Fruit fly (Drosophila melanogaster) whole organism, embryonic: Measurements from ENCODE around the gene CG10996.

Source experiments
- Asciz ChIP-seq: fragments of 200-800 bp; sonication (Bioruptor generic); optimal IDR thresholded peaks from 2 replicates; lab custom pipeline; 2017; ENCODE audit warnings: missing biosample characterization, mild to moderate bottlenecking, missing genetic modification characterization, missing genetic modification reagents
- CG10431 ChIP-seq: fragments of 200-800 bp; sonication (Bioruptor generic); optimal IDR thresholded peaks from 3 replicates; lab custom pipeline; 2018; ENCODE audit warnings: missing biosample characterization, mild to moderate bottlenecking, missing genetic modification characterization
- CG10462 ChIP-seq: fragments of 200-800 bp; sonication (Bioruptor generic); optimal IDR thresholded peaks from 2 replicates; lab custom pipeline; 2016; ENCODE audit warnings: missing biosample characterization, missing genetic modification characterization
- CG13894 ChIP-seq: fragments of 200-800 bp; sonication (Bioruptor generic); optimal IDR thresholded peaks from 3 replicates; lab custom pipeline; 2018; ENCODE audit warnings: missing biosample characterization, mild to moderate bottlenecking, missing genetic modification characterization, moderate library complexity
- CG14014 ChIP-seq: fragments of 200-800 bp; sonication (Bioruptor generic); IDR thresholded peaks from 2 replicates; pipeline ENCODE4 v1.3.6; 2022; ENCODE audit warnings: missing biosample characterization, missing genetic modification characterization
- CG14710 ChIP-seq: fragments of 200-800 bp; sonication (Bioruptor generic); optimal IDR thresholded peaks from 3 replicates; lab custom pipeline; 2019; ENCODE audit warnings: missing biosample characterization, mild to moderate bottlenecking, missing genetic modification characterization, moderate library complexity
- CG15269 ChIP-seq: fragments of 200-800 bp; sonication (Bioruptor generic); optimal IDR thresholded peaks from 2 replicates; lab custom pipeline; 2018; ENCODE audit warnings: missing biosample characterization, mild to moderate bottlenecking, missing genetic modification characterization, moderate library complexity
- CG17568 ChIP-seq: fragments of 200-800 bp; sonication (Bioruptor generic); optimal IDR thresholded peaks from 2 replicates; lab custom pipeline; 2018; ENCODE audit warnings: missing biosample characterization, mild to moderate bottlenecking, missing genetic modification characterization, moderate library complexity
- CG18764 ChIP-seq: fragments of 200-800 bp; sonication (Bioruptor generic); optimal IDR thresholded peaks from 3 replicates; lab custom pipeline; 2016; ENCODE audit warnings: missing biosample characterization, missing genetic modification characterization
- CG2202 ChIP-seq: fragments of 200-800 bp; sonication (Bioruptor generic); optimal IDR thresholded peaks from 2 replicates; lab custom pipeline; 2018; ENCODE audit warnings: missing biosample characterization, mild to moderate bottlenecking, missing genetic modification characterization
- CG32767 ChIP-seq: fragments of 200-800 bp; sonication (Bioruptor generic); IDR thresholded peaks from 2 replicates; pipeline ENCODE4 v1.3.6; 2022; ENCODE audit warnings: missing biosample characterization, missing genetic modification characterization
- CG4404 ChIP-seq: fragments of 200-800 bp; sonication (Bioruptor generic); IDR thresholded peaks from 2 replicates; pipeline ENCODE4 v1.3.6; 2022; ENCODE audit warnings: missing biosample characterization, missing genetic modification characterization
- CG4424 ChIP-seq: fragments of 200-800 bp; sonication (Bioruptor generic); optimal IDR thresholded peaks from 3 replicates; lab custom pipeline; 2016; ENCODE audit warnings: missing biosample characterization, missing genetic modification characterization
- CG6791 ChIP-seq: fragments of 200-800 bp; sonication (Bioruptor generic); IDR thresholded peaks from 3 replicates; pipeline ENCODE4 v1.3.6; 2022; ENCODE audit warnings: missing biosample characterization, missing genetic modification characterization; ENCODE audit not compliant: partially characterized antibody
- CG8478 ChIP-seq: fragments of >200 bp; optimal IDR thresholded peaks from 2 replicates; lab custom pipeline; 2018
- CG9876 ChIP-seq: fragments of 200-800 bp; sonication (Bioruptor generic); optimal IDR thresholded peaks from 2 replicates; lab custom pipeline; 2016; ENCODE audit warnings: missing biosample characterization, missing genetic modification characterization
- Chrac-16 ChIP-seq: fragments of 200-800 bp; sonication (Bioruptor generic); optimal IDR thresholded peaks from 3 replicates; lab custom pipeline; 2016; ENCODE audit warnings: missing biosample characterization, missing genetic modification characterization
- Dip3 ChIP-seq: fragments of 200-800 bp; sonication (Bioruptor generic); optimal IDR thresholded peaks from 3 replicates; lab custom pipeline; 2016; ENCODE audit warnings: missing biosample characterization, missing genetic modification characterization
- Ets97D ChIP-seq: fragments of 200-800 bp; sonication (Bioruptor generic); optimal IDR thresholded peaks from 3 replicates; lab custom pipeline; 2016; ENCODE audit warnings: missing biosample characterization, missing genetic modification characterization
- Gsc ChIP-seq: fragments of 200-800 bp; sonication (Bioruptor generic); IDR thresholded peaks from 2 replicates; pipeline ENCODE4 v1.3.6; 2022; ENCODE audit warnings: missing biosample characterization, missing genetic modification characterization
- HmgD ChIP-seq: fragments of 200-800 bp; sonication (Bioruptor generic); optimal IDR thresholded peaks from 3 replicates; lab custom pipeline; 2016; ENCODE audit warnings: missing biosample characterization, missing genetic modification characterization
- Hsf ChIP-seq: fragments of 200-800 bp; sonication (Bioruptor generic); optimal IDR thresholded peaks from 3 replicates; lab custom pipeline; 2016; ENCODE audit warnings: missing biosample characterization, missing genetic modification characterization
- Lhr ChIP-seq: fragments of 200-800 bp; sonication (Bioruptor generic); optimal IDR thresholded peaks from 3 replicates; lab custom pipeline; 2017; ENCODE audit warnings: mild to moderate bottlenecking, missing biosample characterization, missing genetic modification reagents, missing genetic modification characterization
- Med ChIP-seq: fragments of 200-800 bp; sonication (Bioruptor generic); peaks from one replicate; lab custom pipeline; 2016; ENCODE audit warnings: missing biosample characterization, missing genetic modification characterization, mild to moderate bottlenecking, inconsistent platforms, moderate library complexity
- Nf-YA ChIP-seq: fragments of 200-800 bp; sonication (Bioruptor generic); IDR thresholded peaks from 2 replicates; pipeline ENCODE4 v1.3.6; 2022; ENCODE audit warnings: missing biosample characterization, missing genetic modification characterization
- Rx ChIP-seq: fragments of 200-800 bp; sonication (Bioruptor generic); IDR thresholded peaks from 2 replicates; pipeline ENCODE4 v1.3.6; 2022; ENCODE audit warnings: missing biosample characterization, missing genetic modification characterization
- Vsx1 ChIP-seq: fragments of 200-800 bp; sonication (Bioruptor generic); optimal IDR thresholded peaks from 2 replicates; lab custom pipeline; 2017; ENCODE audit warnings: missing biosample characterization, mild to moderate bottlenecking, missing genetic modification characterization, missing genetic modification reagents
- chn ChIP-seq: fragments of 200-800 bp; sonication (Bioruptor generic); optimal IDR thresholded peaks from 2 replicates; lab custom pipeline; 2016; ENCODE audit warnings: missing biosample characterization, missing genetic modification characterization
- emc ChIP-seq: fragments of 200-800 bp; sonication (Bioruptor generic); optimal IDR thresholded peaks from 2 replicates; lab custom pipeline; 2016; ENCODE audit warnings: missing biosample characterization, missing genetic modification characterization
- ftz-f1 ChIP-seq: fragments of 200-800 bp; sonication (Bioruptor generic); optimal IDR thresholded peaks from 2 replicates; lab custom pipeline; 2016; ENCODE audit warnings: missing biosample characterization, missing genetic modification characterization
- fu2 ChIP-seq: fragments of 200-800 bp; sonication (Bioruptor generic); optimal IDR thresholded peaks from 2 replicates; lab custom pipeline; 2016; ENCODE audit warnings: missing biosample characterization, missing genetic modification characterization
- grau ChIP-seq: fragments of 200-800 bp; optimal IDR thresholded peaks from 3 replicates; lab custom pipeline; 2019; ENCODE audit warnings: missing biosample characterization, mild to moderate bottlenecking, missing genetic modification characterization, moderate library complexity
- her ChIP-seq: fragments of 200-800 bp; sonication (Bioruptor generic); optimal IDR thresholded peaks from 2 replicates; lab custom pipeline; 2016; ENCODE audit warnings: missing biosample characterization, missing genetic modification characterization
- jumu ChIP-seq: fragments of 200-800 bp; sonication (Bioruptor generic); optimal IDR thresholded peaks from 3 replicates; lab custom pipeline; 2016; ENCODE audit warnings: missing biosample characterization, missing genetic modification characterization
- lbe ChIP-seq: fragments of 200-800 bp; sonication (Bioruptor generic); optimal IDR thresholded peaks from 2 replicates; lab custom pipeline; 2016; ENCODE audit warnings: missing biosample characterization, mild to moderate bottlenecking, missing genetic modification characterization
- mirr ChIP-seq: fragments of 200-800 bp; sonication (Bioruptor generic); optimal IDR thresholded peaks from 3 replicates; lab custom pipeline; 2018; ENCODE audit warnings: missing biosample characterization, mild to moderate bottlenecking, missing genetic modification characterization
- mld ChIP-seq: fragments of 200-800 bp; sonication (Bioruptor generic); IDR thresholded peaks from 3 replicates; pipeline ENCODE4 v1.3.6; 2022; ENCODE audit warnings: missing biosample characterization, missing genetic modification characterization; ENCODE audit not compliant: partially characterized antibody
- nerfin-1 ChIP-seq: fragments of 200-800 bp; sonication (Bioruptor generic); optimal IDR thresholded peaks from 3 replicates; lab custom pipeline; 2019; ENCODE audit warnings: missing biosample characterization, mild to moderate bottlenecking, missing genetic modification characterization, moderate library complexity
- nmo ChIP-seq: fragments of 200-800 bp; sonication (Bioruptor generic); optimal IDR thresholded peaks from 2 replicates; lab custom pipeline; 2018; ENCODE audit warnings: missing biosample characterization, mild to moderate bottlenecking, missing genetic modification characterization, moderate library complexity
- p53 ChIP-seq: fragments of 200-800 bp; sonication (Bioruptor generic); optimal IDR thresholded peaks from 2 replicates; lab custom pipeline; 2016; ENCODE audit warnings: missing biosample characterization, missing genetic modification characterization
- phol ChIP-seq: fragments of 200-800 bp; sonication (Bioruptor generic); optimal IDR thresholded peaks from 3 replicates; lab custom pipeline; 2018; ENCODE audit warnings: missing biosample characterization, mild to moderate bottlenecking, missing genetic modification characterization, moderate library complexity
- prd ChIP-seq, 3 experiments: fragments of >200 bp in 2 of 3; fragments of 200-800 bp in 1 of 3; sonication (Bioruptor generic) in 1 of 3; optimal IDR thresholded peaks in 2 of 3; IDR thresholded peaks in 1 of 3; 2 replicates in 2 of 3; 3 replicates in 1 of 3; pipeline versions ENCODE4 v1.3.6 to Lab custom; 2017 to 2022; ENCODE audit warnings: missing biosample characterization in 1 of 3, missing genetic modification characterization in 1 of 3
- ro ChIP-seq: fragments of 200-800 bp; sonication (Bioruptor generic); IDR thresholded peaks from 2 replicates; pipeline ENCODE4 v1.3.6; 2022; ENCODE audit warnings: missing biosample characterization, missing genetic modification characterization
- sens ChIP-seq: fragments of 200-800 bp; sonication (Bioruptor generic); peaks from one replicate; lab custom pipeline; 2016; ENCODE audit warnings: missing biosample characterization, missing genetic modification characterization
- sima ChIP-seq: fragments of 200-800 bp; sonication (Bioruptor generic); optimal IDR thresholded peaks from 2 replicates; lab custom pipeline; 2016; ENCODE audit warnings: missing biosample characterization, missing genetic modification characterization
- sob ChIP-seq: fragments of 200-800 bp; sonication (Bioruptor generic); IDR thresholded peaks from 2 replicates; pipeline ENCODE4 v1.3.6; 2022; ENCODE audit warnings: missing biosample characterization, missing genetic modification characterization
- stc ChIP-seq: fragments of 200-800 bp; sonication (Bioruptor generic); IDR thresholded peaks from 2 replicates; pipeline ENCODE4 v1.3.6; 2022; ENCODE audit warnings: missing biosample characterization, missing genetic modification characterization
- tup ChIP-seq: fragments of 200-800 bp; sonication (Bioruptor generic); optimal IDR thresholded peaks from 2 replicates; lab custom pipeline; 2016; ENCODE audit warnings: missing biosample characterization, mild to moderate bottlenecking, missing genetic modification characterization, moderate library complexity
- twi ChIP-seq: fragments of 200-800 bp; optimal IDR thresholded peaks from 2 replicates; lab custom pipeline; 2019; ENCODE audit warnings: missing biosample characterization, mild to moderate bottlenecking, missing genetic modification characterization, moderate library complexity
- unc-4 ChIP-seq: fragments of 200-800 bp; sonication (Bioruptor generic); IDR thresholded peaks from 2 replicates; pipeline ENCODE4 v1.3.6; 2022; ENCODE audit warnings: missing biosample characterization, missing genetic modification characterization; ENCODE audit not compliant: partially characterized antibody

Gene CG10996

DNA sequence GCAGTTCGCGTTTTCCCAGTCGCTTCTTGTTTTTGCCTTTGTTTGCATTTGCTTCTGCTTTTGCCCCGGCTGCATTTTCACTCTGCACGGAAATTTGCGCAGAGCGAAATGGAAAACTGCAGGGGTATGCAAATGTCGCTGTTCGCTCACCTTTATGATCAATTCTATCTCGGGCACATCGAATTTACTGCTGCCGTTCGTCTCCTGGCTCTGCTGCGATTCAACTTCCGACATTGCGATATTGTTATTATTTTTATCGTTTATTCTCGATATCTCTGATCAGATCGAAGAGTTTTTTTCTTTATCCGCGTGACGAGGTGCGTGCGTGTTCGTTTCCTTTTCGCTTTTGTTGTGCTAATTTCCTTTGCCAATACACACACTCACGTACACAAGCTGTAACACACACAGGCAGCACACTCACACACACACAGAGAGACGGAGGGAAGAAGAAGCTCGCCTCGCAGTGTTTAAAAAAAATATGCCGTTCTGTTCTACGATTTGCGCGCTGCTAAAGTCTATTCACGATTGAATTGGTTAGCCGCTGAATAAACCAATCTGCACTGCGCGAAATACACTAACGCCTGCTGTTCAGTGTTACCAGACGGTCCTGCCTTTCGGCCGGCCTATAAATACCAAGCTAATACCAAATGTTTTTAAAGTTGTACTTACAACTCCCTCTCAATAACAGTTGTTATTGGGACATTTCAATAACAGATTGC, 24.5 kb upstream of the CG10996 start, which contains the start of gene Clic (continued):
- TF ChIP-seq Asciz (GFP tag; lab: Kevin White, UChicago) = no peak
- TF ChIP-seq Gsc = no peak
- peak; percentile 33 for TF ChIP-seq CG14710
- peak; percentile 9 for TF ChIP-seq jumu (GFP tag; lab: Kevin White, UChicago)
- 0 out of 2 replicates have a peak, but pooled peaks have one; percentile 14 for TF ChIP-seq CG32767 (GFP tag; lab: Robert Waterston, UW)
- no peak for TF ChIP-seq Nf-YA
- TF ChIP-seq Hsf (GFP tag; lab: Kevin White, UChicago) = no peak
- TF ChIP-seq CG17568 (GFP tag; lab: Kevin White, UChicago) = no peak
- TF ChIP-seq Dip3 (GFP tag; lab: Kevin White, UChicago) = no peak
- no peak for TF ChIP-seq p53 (GFP tag; lab: Kevin White, UChicago)
- TF ChIP-seq CG18764 = no peak
- no peak for TF ChIP-seq CG10462 (GFP tag; lab: Kevin White, UChicago)
- TF ChIP-seq prd (optimal IDR thresholded peaks at IDR 0.05; lab: Kevin White, UChicago) = no peak
- TF ChIP-seq prd (GFP tag; IDR thresholded peaks at IDR 0.05; lab: Robert Waterston, UW) = no peak
- no peak for TF ChIP-seq emc (GFP tag; lab: Kevin White, UChicago)
- no peak for TF ChIP-seq Rx
- TF ChIP-seq CG4404 = no peak
- no peak for TF ChIP-seq Vsx1 (GFP tag; lab: Kevin White, UChicago)
- peak; percentile 30 for TF ChIP-seq grau
- no peak for TF ChIP-seq CG10431 (GFP tag; lab: Kevin White, UChicago)
- TF ChIP-seq ro = no peak
- peak; percentile 37 for TF ChIP-seq HmgD
- TF ChIP-seq sob (GFP tag; lab: Robert Waterston, UW) = peak; percentile 51; the same call in 1 of the 2 replicates
- peak; percentile 15; the same call in 1 of the 2 replicates for TF ChIP-seq CG14014 (GFP tag; lab: Robert Waterston, UW)
- no peak for TF ChIP-seq nmo (GFP tag; lab: Kevin White, UChicago)
- TF ChIP-seq ftz-f1 (GFP tag; lab: Kevin White, UChicago) = no peak
- no peak for TF ChIP-seq twi (tag; lab: Kevin White, UChicago)
- TF ChIP-seq CG13894 (tag; lab: Kevin White, UChicago) = no peak
- TF ChIP-seq unc-4 (GFP tag; lab: Robert Waterston, UW) = no peak
- peak; percentile 33 for TF ChIP-seq Ets97D
- no peak for TF ChIP-seq fu2 (GFP tag; lab: Kevin White, UChicago)
- TF ChIP-seq nerfin-1 = no peak
- TF ChIP-seq stc (GFP tag; lab: Robert Waterston, UW) = no peak
- no peak for TF ChIP-seq Chrac-16 (GFP tag; lab: Kevin White, UChicago)
- peak; percentile 85 for TF ChIP-seq Med (GFP tag; lab: Kevin White, UChicago)
- TF ChIP-seq CG9876 (GFP tag; lab: Kevin White, UChicago) = peak; percentile 10
- TF ChIP-seq tup = no peak
- peak; percentile 39 for TF ChIP-seq mirr (GFP tag; lab: Kevin White, UChicago)
- peak; percentile 28 for TF ChIP-seq Lhr (GFP tag; lab: Kevin White, UChicago)
- no peak for TF ChIP-seq CG4424 (GFP tag; lab: Kevin White, UChicago)
- TF ChIP-seq CG2202 (tag; lab: Kevin White, UChicago) = no peak
- TF ChIP-seq sens (GFP tag; lab: Kevin White, UChicago) = peak; percentile 88
- TF ChIP-seq mld (GFP tag; lab: Robert Waterston, UW) = 0 out of 3 replicates have a peak, but pooled peaks have one; percentile 41
- no peak for TF ChIP-seq phol (tag; lab: Kevin White, UChicago)
- peak; percentile 74; the same call in 2 of the 3 replicates for TF ChIP-seq CG6791 (GFP tag; lab: Robert Waterston, UW)
- TF ChIP-seq CG8478 (lab: Kevin White, UChicago) = no peak
- TF ChIP-seq CG15269 = no peak
- no peak for TF ChIP-seq lbe (GFP tag; lab: Kevin White, UChicago)
- peak; percentile 24 for TF ChIP-seq her (GFP tag; lab: Kevin White, UChicago)
- TF ChIP-seq sima = no peak
- TF ChIP-seq chn (GFP tag; lab: Kevin White, UChicago) = no peak
